Fruit fly (Drosophila melanogaster): ENCODE data around the gene Cpr30F.

The Cpr30F gene

dm6 chr2L:9947265-9947664 is 14.3 kb upstream of the Cpr30F start, which contains the start of gene CG5853:
CG5853 (minus strand) TSS chr2L:9947648.
- peak; percentile 66 for TF ChIP-seq CG17801 (GFP tag; optimal IDR thresholded peaks at IDR 0.05; ENCODE audit: partially characterized antibody)

DNA sequence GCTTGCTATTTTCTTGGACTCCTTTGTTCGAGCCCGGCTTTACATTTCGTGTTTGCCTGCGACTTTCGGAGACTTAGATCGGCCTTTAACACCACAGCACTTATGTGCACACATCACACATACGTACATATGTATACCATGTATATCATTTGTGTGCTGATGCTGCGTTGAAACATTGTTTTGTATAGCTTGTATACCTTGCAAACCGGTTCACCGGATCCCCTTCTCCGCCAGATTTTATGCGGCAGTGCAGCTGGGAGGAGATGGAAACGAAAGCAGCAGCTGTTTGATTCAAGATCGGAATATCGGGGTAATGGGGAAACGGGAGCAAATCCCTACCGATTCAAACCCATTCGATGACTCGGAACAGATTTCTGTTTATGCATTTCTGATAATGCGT is 13.1 kb upstream of the Cpr30F start:
- TF ChIP-seq CG17801 (GFP tag; optimal IDR thresholded peaks at IDR 0.05; ENCODE audit: partially characterized antibody): no peak

- no peak for TF ChIP-seq CG17801 (GFP tag; optimal IDR thresholded peaks at IDR 0.05; ENCODE audit: partially characterized antibody)
Observed at dm6 chr2L:9945086-9945485, 12.1 kb upstream of the Cpr30F start.

- TF ChIP-seq CG17801 (GFP tag; optimal IDR thresholded peaks at IDR 0.05; ENCODE audit: partially characterized antibody): no peak
Observed at dm6 chr2L:9943521-9943920, 10.6 kb upstream of the Cpr30F start.

DNA sequence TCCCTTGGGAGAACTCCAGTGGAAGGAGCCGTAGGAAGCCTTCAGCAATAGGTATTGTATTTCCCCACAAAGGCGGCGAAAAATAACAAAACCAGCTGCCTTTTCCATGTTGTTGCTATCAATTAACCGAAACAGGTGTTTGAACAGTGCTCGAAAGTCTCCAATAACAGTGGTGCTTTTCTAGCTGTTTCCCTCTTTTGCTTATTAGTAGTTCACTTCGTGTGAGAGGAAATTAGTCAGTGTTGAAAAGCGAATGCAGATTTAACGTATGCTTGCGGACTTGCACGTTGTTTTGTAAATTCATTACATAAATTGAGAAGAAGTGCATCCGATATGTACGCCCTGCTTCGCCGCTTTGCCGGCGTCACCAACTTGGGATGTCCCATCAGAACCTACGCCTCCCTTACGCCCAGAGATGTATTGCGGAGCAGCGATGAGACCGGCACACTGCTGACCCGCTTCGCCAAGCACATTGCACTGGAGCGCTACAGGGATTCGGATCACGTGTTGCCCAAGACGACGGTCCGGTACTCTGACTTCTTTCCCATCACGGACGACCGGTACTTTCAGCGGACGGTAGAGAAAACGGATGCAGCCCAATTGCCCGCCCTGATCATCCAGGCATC is 5.8 kb upstream of the Cpr30F start, which contains the start of the genes Datp and CG4619:
Gene Datp, minus strand, starts transcription at position 160 of the 626 bp plus-strand sequence.
Gene CG4619, plus strand, starts transcription at position 233 of the 626 bp plus-strand sequence.
- peak; percentile 59 for TF ChIP-seq CG17801 (GFP tag; optimal IDR thresholded peaks at IDR 0.05; ENCODE audit: partially characterized antibody)

dm6 chr2L:9937908-9938307 is 4.9 kb upstream of the Cpr30F start, which contains the start of gene Arglu1:
Arglu1 (minus strand) TSS chr2L:9938134.
- peak; percentile 69 for TF ChIP-seq CG17801 (GFP tag; optimal IDR thresholded peaks at IDR 0.05; ENCODE audit: partially characterized antibody)

dm6 chr2L:9930280-9930679 is 2.7 kb downstream of the Cpr30F start, which contains the start of gene CG42367:
CG42367 (plus strand) TSS chr2L:9930580.
- no peak for TF ChIP-seq CG17801 (GFP tag; optimal IDR thresholded peaks at IDR 0.05; ENCODE audit: partially characterized antibody)

dm6 chr2L:9924765-9925164 is 8.2 kb downstream of the Cpr30F start, which contains the start of the genes TbCMF46 and CG42366:
TbCMF46 (minus strand) TSS chr2L:9924865.
CG42366 (plus strand) TSS chr2L:9925161.
- no peak for TF ChIP-seq CG17801 (GFP tag; optimal IDR thresholded peaks at IDR 0.05; ENCODE audit: partially characterized antibody)

DNA sequence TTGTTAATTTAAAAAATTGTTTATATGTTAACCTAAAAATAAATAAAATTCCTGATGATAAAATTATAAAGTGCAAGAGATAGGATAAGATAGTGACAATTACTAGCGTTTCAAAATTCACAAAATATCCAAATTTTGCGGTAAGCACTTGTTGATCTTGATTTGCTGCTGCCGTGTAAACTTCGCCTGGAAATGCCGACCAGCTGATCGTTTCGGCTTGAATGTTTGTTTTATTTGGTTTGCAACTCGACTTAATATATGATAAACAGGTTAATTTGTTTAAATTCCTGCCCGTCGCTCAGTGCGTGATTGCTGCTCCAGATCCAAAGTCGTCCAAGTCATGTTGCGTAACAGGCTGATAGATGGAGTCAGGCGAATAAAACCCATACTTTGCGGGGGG is 11.6 kb downstream of the Cpr30F start, which contains the start of gene CG4592:
Gene CG4592, plus strand, starts transcription at position 233 of the 400 bp plus-strand sequence.
- TF ChIP-seq CG17801 (GFP tag; optimal IDR thresholded peaks at IDR 0.05; ENCODE audit: partially characterized antibody): peak; percentile 80

dm6 chr2L:9919949-9920348 is 13.0 kb downstream of the Cpr30F start, which contains the start of gene CG4594:
CG4594 (plus strand) TSS chr2L:9920160.
- no peak for TF ChIP-seq CG17801 (GFP tag; optimal IDR thresholded peaks at IDR 0.05; ENCODE audit: partially characterized antibody)

DNA sequence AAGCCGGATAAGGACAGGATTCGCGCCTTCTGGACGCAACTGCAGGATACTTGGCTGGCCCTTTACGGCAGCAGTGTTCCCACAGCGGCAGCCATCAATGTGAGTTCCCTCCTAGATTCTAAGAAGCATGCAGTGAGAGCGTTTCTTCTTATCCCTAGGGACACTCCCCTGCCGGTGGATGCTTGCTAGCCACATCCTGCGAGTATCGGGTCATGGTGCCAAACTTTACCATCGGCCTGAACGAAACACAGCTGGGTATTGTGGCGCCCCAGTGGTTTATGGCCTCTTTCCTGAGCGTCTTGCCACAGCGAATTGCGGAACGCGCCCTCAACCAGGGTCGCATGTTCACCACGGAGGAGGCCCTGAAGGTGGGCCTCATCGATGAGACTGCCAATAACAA is 13.7 kb downstream of the Cpr30F start:
- TF ChIP-seq CG17801 (GFP tag; optimal IDR thresholded peaks at IDR 0.05; ENCODE audit: partially characterized antibody): no peak

dm6 chr2L:9918020-9918959 is 14.7 kb downstream of the Cpr30F start, which contains the start of the genes CG5885 and CG4598:
CG5885 (minus strand) TSS chr2L:9918330.
CG4598 (plus strand) TSS chr2L:9918618.
- peak; percentile 64 for TF ChIP-seq CG17801 (GFP tag; optimal IDR thresholded peaks at IDR 0.05; ENCODE audit: partially characterized antibody)

DNA sequence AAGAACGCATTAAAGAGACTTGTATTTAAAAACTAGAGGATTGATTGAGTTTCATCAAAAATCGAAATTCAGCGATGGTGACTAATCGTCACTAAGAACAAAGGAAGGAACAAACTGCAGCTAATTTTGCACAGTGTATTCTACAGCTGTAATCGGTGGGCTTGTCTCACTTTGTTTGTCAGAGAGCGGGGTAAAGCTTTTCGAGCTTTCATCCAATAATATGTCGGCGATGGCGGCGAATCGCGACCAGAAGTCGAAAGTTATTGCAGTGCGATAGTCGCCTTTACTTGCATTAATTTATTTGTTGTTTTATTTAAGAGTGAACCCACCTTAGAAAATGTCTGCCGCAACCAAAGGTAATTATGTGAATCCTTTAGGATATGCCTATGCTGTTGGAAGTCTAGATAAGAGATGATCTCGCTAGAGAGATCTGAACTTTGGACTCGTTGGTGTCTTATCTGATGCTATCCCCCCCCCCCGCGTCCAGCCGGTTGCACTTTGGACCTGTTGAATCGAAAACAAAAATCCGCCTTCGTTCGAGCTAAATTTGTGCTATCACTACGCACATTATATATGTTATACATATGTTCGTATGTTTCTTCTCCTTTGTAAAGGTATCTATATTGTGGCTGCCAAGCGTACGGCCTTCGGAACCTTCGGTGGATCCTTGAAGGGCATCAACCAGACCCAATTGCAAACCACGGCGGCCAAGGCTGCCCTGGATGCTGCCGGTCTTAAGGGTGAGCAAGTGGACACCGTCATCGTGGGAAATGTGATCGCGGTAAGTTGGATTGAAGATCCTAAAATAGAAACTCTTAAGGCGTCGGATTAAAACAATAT is 17.7 kb downstream of the Cpr30F start, which contains the start of gene yip2:
Gene yip2, plus strand, starts transcription at position 243 of the 840 bp plus-strand sequence.
- peak; percentile 93 for TF ChIP-seq CG17801 (GFP tag; optimal IDR thresholded peaks at IDR 0.05; ENCODE audit: partially characterized antibody)

DNA sequence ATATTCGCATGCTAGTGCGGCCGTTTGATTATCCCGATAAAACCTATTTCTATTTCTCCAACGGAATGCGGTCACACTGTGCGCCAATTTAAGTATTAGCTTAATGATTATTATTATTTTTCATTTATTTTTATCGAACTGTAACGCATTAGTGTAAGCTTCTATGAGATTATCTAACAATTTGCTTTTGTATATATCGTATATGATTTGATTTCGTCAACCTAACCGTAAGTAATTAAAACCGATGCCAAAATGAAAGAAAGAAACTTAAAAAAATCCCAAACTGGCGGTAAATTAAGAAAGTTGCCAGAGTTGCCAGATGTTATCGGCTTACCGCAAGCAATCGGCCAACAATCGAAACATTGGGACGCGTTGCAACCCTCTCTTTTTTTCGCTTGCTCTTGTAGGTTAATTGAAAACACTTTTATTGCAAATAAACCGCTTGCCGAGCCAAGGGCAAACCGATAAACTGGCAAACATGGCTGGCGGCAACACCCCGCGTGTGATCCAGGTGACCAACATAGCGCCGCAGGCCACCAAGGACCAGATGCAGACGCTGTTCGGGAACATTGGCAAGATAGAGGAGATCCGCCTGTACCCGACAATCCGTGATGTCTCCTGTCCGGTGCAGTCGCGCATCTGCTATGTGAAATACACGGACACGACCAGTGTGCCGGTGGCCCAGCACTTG is 20.2 kb downstream of the Cpr30F start, which contains the start of the genes Etl1 and Srp54:
Gene Etl1, minus strand, starts transcription at position 39 of the 691 bp plus-strand sequence.
Gene Srp54, plus strand, starts transcription at position 342 of the 691 bp plus-strand sequence.
- TF ChIP-seq CG17801 (GFP tag; optimal IDR thresholded peaks at IDR 0.05; ENCODE audit: partially characterized antibody): no peak
